Worm (Caenorhabditis elegans) whole organism, midembryonic: ENCODE data around the gene srt-74.

Source experiments
- T22C8.4 ChIP-seq: fragments of 200-800 bp; sonication (Bioruptor generic); IDR thresholded peaks from 2 replicates; pipeline ENCODE4 v1.3.6; 2022; ENCODE audit warnings: missing genetic modification characterization, missing compliant biosample characterization
- cog-1 ChIP-seq: sonication (generic microtip); optimal IDR thresholded peaks from 2 replicates; lab custom pipeline; 2016; ENCODE audit warnings: missing genetic modification characterization, missing compliant biosample characterization
- flt-1 ChIP-seq: fragments of 200-800 bp; sonication (Bioruptor generic); IDR thresholded peaks from 2 replicates; pipeline ENCODE4 v1.3.6; 2022; ENCODE audit warnings: missing genetic modification characterization, missing compliant biosample characterization
- klf-2 ChIP-seq: fragments of 200-800 bp; sonication (Bioruptor generic); conservative IDR thresholded peaks from 2 replicates; pipeline ENCODE4 v1.3.6; 2022; ENCODE audit warnings: missing genetic modification reagents, missing genetic modification characterization, missing compliant biosample characterization
- med-1 ChIP-seq: sonication (generic microtip); optimal IDR thresholded peaks from 2 replicates; lab custom pipeline; 2017; ENCODE audit warnings: missing genetic modification characterization, mild to moderate bottlenecking, missing compliant biosample characterization, antibody characterized with exemption, missing genetic modification reagents; ENCODE audit not compliant: insufficient read depth
- ref-1 ChIP-seq: fragments of 200-800 bp; sonication (Bioruptor generic); conservative IDR thresholded peaks from 2 replicates; pipeline ENCODE4 v1.3.6; 2022; ENCODE audit warnings: missing genetic modification reagents, missing genetic modification characterization, missing compliant biosample characterization
- tab-1 ChIP-seq: fragments of 200-800 bp; sonication (Bioruptor generic); IDR thresholded peaks from 2 replicates; pipeline ENCODE4 v1.3.6; 2022; ENCODE audit warnings: missing genetic modification characterization, missing compliant biosample characterization
- ztf-23 ChIP-seq: fragments of 200-800 bp; sonication (Bioruptor generic); IDR thresholded peaks from 2 replicates; pipeline ENCODE4 v1.3.6; 2022; ENCODE audit warnings: missing genetic modification reagents, missing genetic modification characterization, missing compliant biosample characterization
- ztf-29 ChIP-seq: fragments of 200-800 bp; sonication (Bioruptor generic); IDR thresholded peaks from 2 replicates; pipeline ENCODE4 v1.3.6; 2022; ENCODE audit warnings: missing genetic modification reagents, missing genetic modification characterization, missing compliant biosample characterization

srt-74 gene

DNA sequence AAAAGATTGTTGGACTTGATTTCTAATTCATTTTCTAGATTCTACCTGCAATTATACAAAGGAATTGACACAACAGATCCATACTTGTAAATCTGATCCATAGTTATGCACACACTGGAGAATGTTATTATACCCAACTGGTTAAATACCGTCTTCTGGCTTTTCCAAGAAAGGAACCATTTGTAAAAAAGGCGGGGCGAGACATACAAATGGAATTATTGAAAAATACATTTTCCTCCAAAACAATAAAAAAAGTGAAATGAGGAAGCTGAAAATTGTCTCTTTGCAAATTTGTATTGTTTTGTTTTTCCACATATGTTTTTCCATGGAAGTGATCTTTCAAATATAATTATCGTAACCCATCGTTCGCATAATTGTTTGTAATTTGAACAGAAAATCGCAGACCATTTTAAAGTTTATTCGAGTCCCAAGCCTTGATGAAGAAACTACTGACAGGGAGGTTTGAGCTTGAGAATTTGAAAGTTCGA lies at the start of gene srt-74, which contains the start of gene F40G12.9:
srt-74 (minus strand) TSS at position 101 of the 488 bp plus-strand sequence.
F40G12.9 (plus strand) TSS at position 438 of the 488 bp plus-strand sequence.
- TF ChIP-seq ztf-29 (GFP tag; lab: Robert Waterston, UW) = no peak
- TF ChIP-seq ref-1 (GFP tag; lab: Robert Waterston, UW) = no peak
- no peak for TF ChIP-seq med-1 (GFP tag; lab: Kevin White, UChicago)
- no peak for TF ChIP-seq flt-1 (GFP tag; lab: Robert Waterston, UW)
- no peak for TF ChIP-seq ztf-23 (GFP tag; lab: Robert Waterston, UW)
- TF ChIP-seq T22C8.4 (GFP tag; lab: Robert Waterston, UW) = no peak

DNA sequence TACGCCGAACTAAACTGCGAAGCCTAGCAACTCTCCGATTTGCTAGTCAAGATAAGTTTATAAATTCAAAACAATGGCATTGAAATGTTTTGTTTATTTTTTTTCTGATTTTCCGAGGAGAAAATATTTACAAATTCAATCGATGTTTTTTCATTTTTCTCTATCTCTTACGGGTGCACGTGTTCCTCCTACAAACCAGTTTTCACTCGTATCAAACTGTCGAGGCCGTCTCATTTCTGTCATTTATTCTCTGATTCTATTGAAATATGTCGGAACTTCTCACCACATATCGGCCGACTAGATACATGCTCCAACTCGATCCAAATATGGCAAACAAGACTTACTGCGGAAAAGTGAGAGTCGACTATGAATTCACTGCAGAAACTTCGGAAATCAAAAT lies 49.4 kb upstream of the srt-74 start, which contains the start of gene F47B8.8:
F47B8.8 (plus strand) TSS at position 257 of the 400 bp plus-strand sequence.
- TF ChIP-seq T22C8.4 (GFP tag; lab: Robert Waterston, UW) (no peak), cog-1 (no peak), tab-1 (GFP tag; lab: Robert Waterston, UW) (no peak), ztf-29 (GFP tag; lab: Robert Waterston, UW) (no peak), ref-1 (GFP tag; lab: Robert Waterston, UW) (no peak), med-1 (GFP tag; lab: Kevin White, UChicago) (no peak), flt-1 (GFP tag; lab: Robert Waterston, UW) (no peak), klf-2 (GFP tag; lab: Robert Waterston, UW) (no peak), ztf-23 (GFP tag; lab: Robert Waterston, UW) (no peak)

ce11 chrV:14328806-14329205 lies 46.7 kb upstream of the srt-74 start, which contains the start of gene pepm-1:
TSS of gene pepm-1 (plus strand) at chrV:14329106.
- TF ChIP-seq ztf-23 (GFP tag; lab: Robert Waterston, UW) (no peak), med-1 (GFP tag; lab: Kevin White, UChicago) (no peak), ztf-29 (GFP tag; lab: Robert Waterston, UW) (no peak), T22C8.4 (GFP tag; lab: Robert Waterston, UW) (no peak), cog-1 (no peak), tab-1 (GFP tag; lab: Robert Waterston, UW) (no peak), klf-2 (GFP tag; lab: Robert Waterston, UW) (no peak)

DNA sequence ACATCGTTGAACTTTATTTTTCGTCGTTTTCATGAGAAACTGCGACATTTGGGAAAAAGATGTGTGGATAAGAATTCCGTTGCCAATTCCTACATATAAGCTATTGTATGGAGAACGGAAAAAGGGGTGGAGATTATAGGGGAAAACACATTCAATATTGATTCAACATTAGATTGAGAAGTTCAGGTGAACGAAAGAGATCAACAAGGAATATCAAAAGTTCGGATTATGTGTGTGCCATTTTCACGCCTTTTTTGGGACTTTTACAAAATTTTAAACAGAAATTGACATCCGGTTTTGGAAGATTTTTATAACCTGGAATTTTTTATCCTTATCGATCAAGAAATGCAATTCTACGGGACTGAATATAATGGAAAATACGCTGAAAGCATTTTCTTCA lies 45.7 kb upstream of the srt-74 start, which contains the start of gene F47B8.5:
F47B8.5 (minus strand) TSS at position 101 of the 400 bp plus-strand sequence.
- no peak for TF ChIP-seq ztf-23 (GFP tag; lab: Robert Waterston, UW)
- no peak for TF ChIP-seq flt-1 (GFP tag; lab: Robert Waterston, UW)
- no peak for TF ChIP-seq klf-2 (GFP tag; lab: Robert Waterston, UW)
- no peak for TF ChIP-seq tab-1 (GFP tag; lab: Robert Waterston, UW)
- no peak for TF ChIP-seq ztf-29 (GFP tag; lab: Robert Waterston, UW)
- no peak for TF ChIP-seq med-1 (GFP tag; lab: Kevin White, UChicago)
- TF ChIP-seq T22C8.4 (GFP tag; lab: Robert Waterston, UW) = no peak
- TF ChIP-seq cog-1 = no peak
- TF ChIP-seq ref-1 (GFP tag; lab: Robert Waterston, UW) = no peak

DNA sequence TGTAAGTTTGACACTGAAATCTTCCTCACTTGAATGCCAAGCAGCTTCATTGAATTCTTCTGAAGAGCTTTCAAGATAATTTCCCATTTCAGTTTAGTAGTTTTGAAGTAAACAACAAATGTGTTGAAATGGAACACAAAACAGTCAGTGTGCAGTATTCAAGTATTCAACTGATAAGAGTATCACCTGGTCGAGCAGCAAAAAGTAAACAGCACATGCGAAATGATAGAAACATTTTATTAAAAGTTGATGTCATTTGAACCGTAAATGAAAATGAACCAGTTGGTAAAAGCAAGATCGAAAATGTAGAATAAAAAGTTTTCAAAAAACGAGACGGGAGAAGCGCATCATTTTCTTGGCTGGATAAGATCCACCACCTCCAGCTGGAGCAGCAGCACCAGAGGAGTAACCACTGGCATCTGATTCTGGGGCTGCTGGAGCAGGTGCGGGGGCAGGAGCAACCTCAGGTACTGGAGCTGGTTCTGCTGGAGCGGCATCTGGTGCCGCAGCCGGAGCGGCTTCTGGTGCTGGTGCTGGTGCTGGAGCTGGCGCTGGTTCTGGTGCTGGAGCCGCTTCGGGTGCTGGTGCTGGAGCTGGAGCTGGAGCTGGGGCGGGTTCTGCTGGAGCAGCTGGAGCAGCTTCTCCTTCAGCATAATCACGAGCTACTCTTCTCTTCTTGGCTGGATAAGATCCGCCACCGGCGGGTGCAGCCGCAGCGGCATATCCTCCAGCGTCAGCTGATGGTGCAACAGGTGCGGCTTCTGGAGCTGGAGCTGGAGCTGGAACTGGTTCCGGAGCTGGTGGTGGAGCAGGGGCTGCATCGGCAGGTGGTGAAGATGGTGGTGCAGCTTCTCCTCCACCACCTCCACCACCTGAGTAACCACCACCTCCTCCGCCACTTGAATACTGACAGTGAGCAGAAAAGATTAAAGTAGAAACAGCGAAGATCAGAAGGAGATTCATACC lies 42.7 kb upstream of the srt-74 start, which contains the start of the genes F47B8.4 and F47B8.18:
F47B8.4 (minus strand) TSS at position 172 of the 966 bp plus-strand sequence.
F47B8.18 (minus strand) TSS at position 963 of the 966 bp plus-strand sequence.
- TF ChIP-seq ztf-29 (GFP tag; lab: Robert Waterston, UW) = no peak
- TF ChIP-seq ref-1 (GFP tag; lab: Robert Waterston, UW) = no peak
- TF ChIP-seq klf-2 (GFP tag; lab: Robert Waterston, UW) = no peak
- no peak for TF ChIP-seq tab-1 (GFP tag; lab: Robert Waterston, UW)
- no peak for TF ChIP-seq ztf-23 (GFP tag; lab: Robert Waterston, UW)
- no peak for TF ChIP-seq T22C8.4 (GFP tag; lab: Robert Waterston, UW)
- no peak for TF ChIP-seq med-1 (GFP tag; lab: Kevin White, UChicago)
- TF ChIP-seq cog-1 = no peak
- TF ChIP-seq flt-1 (GFP tag; lab: Robert Waterston, UW) = no peak

ce11 chrV:14322743-14323142 lies 40.6 kb upstream of the srt-74 start, which contains the start of gene F47B8.3:
TSS of gene F47B8.3 (minus strand) at chrV:14323003.
- TF ChIP-seq ref-1 (GFP tag; lab: Robert Waterston, UW) (no peak), med-1 (GFP tag; lab: Kevin White, UChicago) (no peak), klf-2 (GFP tag; lab: Robert Waterston, UW) (no peak), ztf-23 (GFP tag; lab: Robert Waterston, UW) (no peak), tab-1 (GFP tag; lab: Robert Waterston, UW) (no peak), ztf-29 (GFP tag; lab: Robert Waterston, UW) (no peak), T22C8.4 (GFP tag; lab: Robert Waterston, UW) (no peak), cog-1 (no peak), flt-1 (GFP tag; lab: Robert Waterston, UW) (no peak)

ce11 chrV:14320730-14321319 lies 38.7 kb upstream of the srt-74 start:
- no peak for TF ChIP-seq med-1 (GFP tag; lab: Kevin White, UChicago)
- TF ChIP-seq cog-1 = no peak
- no peak for TF ChIP-seq ztf-23 (GFP tag; lab: Robert Waterston, UW)
- no peak for TF ChIP-seq klf-2 (GFP tag; lab: Robert Waterston, UW)
- TF ChIP-seq flt-1 (GFP tag; lab: Robert Waterston, UW) = no peak
- no peak for TF ChIP-seq ref-1 (GFP tag; lab: Robert Waterston, UW)

DNA sequence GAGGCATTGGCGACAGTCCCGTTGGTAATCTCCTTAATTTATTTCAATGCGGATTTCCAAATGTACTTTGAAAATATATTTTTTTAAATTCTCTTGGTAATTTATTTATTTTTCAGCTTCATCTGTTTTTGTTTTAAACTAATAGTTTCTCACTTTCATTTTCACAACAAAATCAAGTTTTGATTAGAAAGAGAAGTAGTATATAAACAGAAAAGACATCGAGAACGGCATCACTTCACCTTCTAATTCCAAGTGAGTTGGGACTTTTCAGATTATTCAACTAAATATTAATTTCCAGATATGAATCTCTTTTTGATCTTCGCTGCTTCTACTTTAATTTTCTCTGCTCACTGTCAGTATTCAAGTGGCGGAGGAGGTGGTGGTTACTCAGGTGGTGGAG lies 38.1 kb upstream of the srt-74 start, which contains the start of gene F47B8.14:
F47B8.14 (plus strand) TSS at position 301 of the 400 bp plus-strand sequence.
- TF ChIP-seq ztf-23 (GFP tag; lab: Robert Waterston, UW) = no peak
- TF ChIP-seq tab-1 (GFP tag; lab: Robert Waterston, UW) = no peak
- no peak for TF ChIP-seq ref-1 (GFP tag; lab: Robert Waterston, UW)
- no peak for TF ChIP-seq med-1 (GFP tag; lab: Kevin White, UChicago)
- TF ChIP-seq flt-1 (GFP tag; lab: Robert Waterston, UW) = no peak
